Fruit fly (Drosophila melanogaster): ENCODE data around the gene baz.

baz gene

DNA sequence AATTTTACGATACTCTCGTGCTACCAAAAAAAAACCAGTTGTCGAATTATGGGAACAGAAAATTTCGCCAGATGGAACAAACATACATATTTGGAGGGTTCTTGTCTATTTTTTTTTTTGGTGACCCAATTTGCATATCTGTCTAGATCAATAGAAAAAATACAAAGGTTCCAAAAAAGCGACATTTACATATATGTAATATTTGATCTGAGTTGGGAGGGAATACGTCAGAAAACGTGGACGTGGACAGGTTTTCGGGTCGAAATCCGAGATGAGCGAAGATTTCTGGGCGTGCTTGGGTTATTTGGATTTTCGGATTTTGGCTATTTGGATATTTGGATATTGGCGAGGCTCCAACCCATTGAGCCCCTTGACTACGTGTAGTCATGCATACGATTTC is 45.2 kb downstream of the baz start:
- TF ChIP-seq Mnt (GFP tag; optimal IDR thresholded peaks at IDR 0.05) (no peak), Crg-1 (GFP tag; optimal IDR thresholded peaks at IDR 0.05) (no peak), tj (GFP tag; optimal IDR thresholded peaks at IDR 0.05) (no peak), CG11617 (GFP tag; optimal IDR thresholded peaks at IDR 0.05) (no peak), kay (GFP tag; ENCODE audit: borderline replicate concordance) (no peak)

DNA sequence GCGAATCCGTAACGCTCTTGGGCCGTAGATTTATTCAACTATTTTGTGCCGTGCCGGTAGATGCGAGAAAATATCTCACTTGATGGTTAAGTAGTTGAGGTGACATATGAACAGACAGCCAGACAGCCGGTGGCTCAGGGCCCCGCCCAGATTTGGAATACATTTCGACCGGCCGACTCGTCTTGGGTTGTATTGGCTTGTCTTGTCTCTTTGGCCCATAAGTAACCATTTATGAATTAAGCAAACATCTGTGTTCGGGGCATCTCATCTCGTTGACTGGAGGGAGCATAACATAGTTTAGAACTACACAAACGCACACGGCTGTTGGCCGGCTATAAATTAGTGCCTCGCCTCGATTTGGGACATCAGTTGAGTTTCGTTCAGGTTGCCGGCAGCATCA is 46.2 kb downstream of the baz start, which contains the start of gene CG32564:
CG32564 (plus strand) TSS at position 362 of the 400 bp plus-strand sequence.
- TF ChIP-seq cic (GFP tag; optimal IDR thresholded peaks at IDR 0.05) (no peak), Mnt (GFP tag; optimal IDR thresholded peaks at IDR 0.05) (no peak), ovo (GFP tag; optimal IDR thresholded peaks at IDR 0.05) (no peak), CG5204 (GFP tag; optimal IDR thresholded peaks at IDR 0.05) (no peak)

DNA sequence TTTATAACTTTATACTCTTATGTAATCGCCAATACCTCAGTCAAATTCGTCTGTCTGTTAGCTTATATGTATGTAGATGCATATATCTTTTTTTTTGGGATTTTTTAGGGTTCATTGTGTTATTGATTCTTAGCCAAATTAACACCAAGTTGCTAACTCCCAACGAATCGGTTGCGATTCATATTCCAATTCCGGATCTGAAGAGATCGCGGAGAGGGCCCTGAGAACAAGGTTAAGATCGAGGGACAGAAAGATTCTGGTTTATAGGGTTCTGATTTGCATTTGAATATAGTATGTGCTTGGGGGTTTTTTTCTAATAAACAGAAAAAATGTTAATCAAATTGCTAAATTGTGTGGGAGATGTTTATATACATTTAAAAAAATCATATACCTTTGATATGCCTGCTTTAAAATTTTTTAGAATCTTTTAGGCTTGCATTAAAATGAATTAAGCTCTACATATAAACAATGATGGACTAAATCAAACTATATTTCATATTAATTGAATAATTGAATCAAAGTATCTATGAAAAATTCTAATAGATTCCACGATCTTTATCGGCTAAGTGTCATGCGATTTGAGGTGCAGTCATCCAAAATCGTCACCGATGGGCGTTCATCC is 48.2 kb downstream of the baz start, which contains the start of gene CG32563:
CG32563 (plus strand) TSS at position 572 of the 622 bp plus-strand sequence.
- no peak for TF ChIP-seq toe (GFP tag; optimal IDR thresholded peaks at IDR 0.05)
- TF ChIP-seq CG1620 (GFP tag; optimal IDR thresholded peaks at IDR 0.05), result no peak
- TF ChIP-seq ovo (GFP tag; optimal IDR thresholded peaks at IDR 0.05), result no peak
- TF ChIP-seq cnc (optimal IDR thresholded peaks at IDR 0.05), result no peak
- TF ChIP-seq Clk (GFP tag; optimal IDR thresholded peaks at IDR 0.05), result no peak
- no peak for TF ChIP-seq CG7101 (tag; optimal IDR thresholded peaks at IDR 0.05)
- no peak for TF ChIP-seq tj (GFP tag; optimal IDR thresholded peaks at IDR 0.05)
- no peak for TF ChIP-seq CG12768 (GFP tag; optimal IDR thresholded peaks at IDR 0.05)
- TF ChIP-seq cic (GFP tag; optimal IDR thresholded peaks at IDR 0.05), result no peak
- no peak for TF ChIP-seq Hr96 (GFP tag; optimal IDR thresholded peaks at IDR 0.05)
- no peak for TF ChIP-seq CG5204 (GFP tag; optimal IDR thresholded peaks at IDR 0.05)
- no peak for TF ChIP-seq Crg-1 (GFP tag; optimal IDR thresholded peaks at IDR 0.05)
- no peak for TF ChIP-seq CG33017 (tag; optimal IDR thresholded peaks at IDR 0.05)

DNA sequence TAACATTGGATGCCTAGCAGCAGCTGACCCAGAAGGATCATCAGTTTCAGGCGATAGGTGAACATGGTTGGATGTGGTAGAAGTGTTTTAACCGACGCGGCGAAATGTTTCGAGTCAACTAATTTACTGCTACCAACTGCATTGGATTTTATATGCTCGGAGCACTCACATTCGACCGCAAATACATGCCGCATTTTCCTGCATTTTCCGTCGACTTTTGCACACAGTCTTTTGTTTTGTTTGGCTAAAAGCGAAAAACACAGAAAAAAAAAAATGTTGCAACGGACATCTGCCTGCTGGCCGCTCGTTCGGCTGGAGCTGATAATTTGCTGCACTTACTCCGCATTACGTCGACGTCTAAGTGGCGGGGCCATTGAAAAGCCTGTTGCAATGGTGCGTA is 50.1 kb downstream of the baz start, which contains the start of gene CG12995:
CG12995 (minus strand) TSS at position 101 of the 400 bp plus-strand sequence.
- TF ChIP-seq CG14711 (tag; optimal IDR thresholded peaks at IDR 0.05), result no peak
- no peak for TF ChIP-seq Clk (GFP tag; optimal IDR thresholded peaks at IDR 0.05)
- no peak for TF ChIP-seq CG7045 (GFP tag; optimal IDR thresholded peaks at IDR 0.05)

DNA sequence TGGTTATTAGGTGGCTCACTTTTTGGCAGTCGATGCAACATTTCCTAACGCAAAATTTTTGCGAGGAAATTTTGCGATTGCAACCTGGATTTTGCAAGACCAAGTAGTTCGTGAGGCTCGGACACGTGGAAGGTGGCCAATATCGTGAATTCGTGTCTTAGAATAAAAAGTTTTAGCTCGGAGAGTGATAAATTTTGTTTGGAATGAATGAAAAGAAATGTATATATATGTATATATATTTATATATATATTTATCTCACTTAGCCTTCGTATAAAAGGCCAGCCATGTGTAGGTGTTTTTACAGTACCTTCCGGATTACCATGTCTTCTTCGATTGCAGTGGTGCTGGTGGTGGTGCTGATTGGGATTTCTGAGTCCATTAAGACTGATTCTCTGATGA is 52.2 kb downstream of the baz start, which contains the start of gene CG18258:
CG18258 (plus strand) TSS at position 301 of the 400 bp plus-strand sequence.
- no peak for TF ChIP-seq Mnt (GFP tag; optimal IDR thresholded peaks at IDR 0.05)
- no peak for TF ChIP-seq CG7045 (GFP tag; optimal IDR thresholded peaks at IDR 0.05)
- no peak for TF ChIP-seq toe (GFP tag; optimal IDR thresholded peaks at IDR 0.05)
- TF ChIP-seq kay (GFP tag; ENCODE audit: borderline replicate concordance), result no peak
- TF ChIP-seq CG7101 (tag; optimal IDR thresholded peaks at IDR 0.05), result no peak
- TF ChIP-seq bab1 (GFP tag; optimal IDR thresholded peaks at IDR 0.05), result no peak
- no peak for TF ChIP-seq ovo (GFP tag; optimal IDR thresholded peaks at IDR 0.05)
- TF ChIP-seq CG5204 (GFP tag; optimal IDR thresholded peaks at IDR 0.05), result no peak
- no peak for TF ChIP-seq CG33017 (tag; optimal IDR thresholded peaks at IDR 0.05)
- no peak for TF ChIP-seq CG12768 (GFP tag; optimal IDR thresholded peaks at IDR 0.05)
- no peak for TF ChIP-seq Hr96 (GFP tag; optimal IDR thresholded peaks at IDR 0.05)
- TF ChIP-seq Crg-1 (GFP tag; optimal IDR thresholded peaks at IDR 0.05), result no peak
- no peak for TF ChIP-seq CG11617 (GFP tag; optimal IDR thresholded peaks at IDR 0.05)
- TF ChIP-seq CG1620 (GFP tag; optimal IDR thresholded peaks at IDR 0.05), result no peak
- TF ChIP-seq cic (GFP tag; optimal IDR thresholded peaks at IDR 0.05), result no peak
- no peak for TF ChIP-seq Clk (GFP tag; optimal IDR thresholded peaks at IDR 0.05)

DNA sequence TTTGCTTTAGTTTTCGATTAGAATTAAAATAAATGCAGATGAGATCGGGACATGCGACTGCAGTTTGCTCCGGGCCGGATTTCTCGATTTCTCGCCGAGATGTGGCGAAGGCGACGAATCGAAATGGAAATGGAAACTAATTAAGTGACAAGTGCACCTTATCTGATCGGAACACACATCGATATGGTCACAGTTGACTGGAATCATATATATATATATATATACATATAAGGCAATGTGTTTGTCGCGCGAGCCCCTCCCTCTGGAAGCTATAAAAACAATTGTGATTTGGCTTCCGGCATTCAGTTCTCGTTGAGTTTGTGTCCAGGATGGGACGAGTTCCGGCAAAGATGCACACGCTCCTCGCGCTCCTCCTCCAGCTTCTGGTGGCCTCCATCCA is 55.2 kb downstream of the baz start, which contains the start of gene CG5162:
CG5162 (plus strand) TSS at position 301 of the 400 bp plus-strand sequence.
- no peak for TF ChIP-seq cic (GFP tag; optimal IDR thresholded peaks at IDR 0.05)
- no peak for TF ChIP-seq bab1 (GFP tag; optimal IDR thresholded peaks at IDR 0.05)
- no peak for TF ChIP-seq CG1620 (GFP tag; optimal IDR thresholded peaks at IDR 0.05)
- TF ChIP-seq CG5204 (GFP tag; optimal IDR thresholded peaks at IDR 0.05), result no peak
- no peak for TF ChIP-seq Mnt (GFP tag; optimal IDR thresholded peaks at IDR 0.05)
- TF ChIP-seq CG14711 (tag; optimal IDR thresholded peaks at IDR 0.05), result no peak
- TF ChIP-seq CG7101 (tag; optimal IDR thresholded peaks at IDR 0.05), result no peak
- no peak for TF ChIP-seq Clk (GFP tag; optimal IDR thresholded peaks at IDR 0.05)
- no peak for TF ChIP-seq CG11617 (GFP tag; optimal IDR thresholded peaks at IDR 0.05)
- no peak for TF ChIP-seq pad (GFP tag; optimal IDR thresholded peaks at IDR 0.05)
- TF ChIP-seq cnc (optimal IDR thresholded peaks at IDR 0.05), result no peak
- TF ChIP-seq ovo (GFP tag; optimal IDR thresholded peaks at IDR 0.05), result no peak
- TF ChIP-seq tj (GFP tag; optimal IDR thresholded peaks at IDR 0.05), result no peak

DNA sequence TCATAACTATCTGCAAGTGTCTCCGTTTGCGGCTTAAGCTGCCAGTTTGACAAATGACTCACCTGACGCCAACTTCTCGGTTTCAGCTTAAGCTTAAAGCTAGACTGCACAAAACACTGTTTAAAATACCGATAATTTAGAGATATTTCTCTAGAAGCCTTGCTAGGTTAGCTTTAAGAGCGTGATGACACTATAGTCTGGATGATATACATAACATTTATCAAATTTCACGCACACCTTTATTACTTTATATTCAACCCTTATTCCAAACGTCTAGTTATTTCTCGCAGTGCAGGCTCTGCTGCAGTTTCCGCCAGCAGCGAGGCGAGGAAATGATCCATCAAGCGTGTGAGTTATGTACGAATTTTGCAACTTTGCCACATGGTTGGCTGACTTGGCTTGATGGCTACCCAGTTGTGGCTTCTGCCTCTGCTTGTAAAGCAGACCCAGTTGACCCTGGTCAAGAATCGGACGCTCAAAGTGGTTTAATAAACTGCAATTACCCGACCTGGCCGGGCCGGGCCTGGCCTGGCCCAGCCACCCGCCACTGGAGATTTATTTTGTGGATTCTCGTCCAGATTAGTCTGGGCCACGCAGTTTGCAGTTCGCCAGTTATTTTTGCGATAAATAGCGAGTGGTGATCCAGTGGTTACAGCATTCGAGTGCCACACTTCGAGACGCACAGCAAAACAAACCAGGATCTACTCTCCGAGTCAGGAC is 58.6 kb downstream of the baz start, which contains the start of gene CG12998:
CG12998 (plus strand) TSS at position 436 of the 720 bp plus-strand sequence.
- TF ChIP-seq Crg-1 (GFP tag; optimal IDR thresholded peaks at IDR 0.05) (no peak), ovo (GFP tag; optimal IDR thresholded peaks at IDR 0.05) (no peak), CG12768 (GFP tag; optimal IDR thresholded peaks at IDR 0.05) (no peak), pad (GFP tag; optimal IDR thresholded peaks at IDR 0.05) (no peak), bab1 (GFP tag; optimal IDR thresholded peaks at IDR 0.05) (no peak), cnc (optimal IDR thresholded peaks at IDR 0.05) (no peak), CG7101 (tag; optimal IDR thresholded peaks at IDR 0.05) (no peak), CG14711 (tag; optimal IDR thresholded peaks at IDR 0.05) (no peak), CG11617 (GFP tag; optimal IDR thresholded peaks at IDR 0.05) (no peak), CG7045 (GFP tag; optimal IDR thresholded peaks at IDR 0.05) (no peak), Hr96 (GFP tag; optimal IDR thresholded peaks at IDR 0.05) (no peak), CG33017 (tag; optimal IDR thresholded peaks at IDR 0.05) (no peak)

Data from whole organism, adult.